Fruit fly (Drosophila melanogaster): ENCODE results near the gene CG10165.

- TF ChIP-seq CG7045 (GFP tag; optimal IDR thresholded peaks at IDR 0.05) (no peak), CG14711 (tag; optimal IDR thresholded peaks at IDR 0.05) (peak; percentile 32), CG11617 (GFP tag; optimal IDR thresholded peaks at IDR 0.05) (no peak)
Observed at dm6 chr2L:19572496-19573317, 42.6 kb upstream of the CG10165 start.
